Worm (Caenorhabditis elegans) whole organism, midembryonic: ENCODE measurements around the gene eps-8.

Experiments
- T22C8.4 ChIP-seq: fragments of 200-800 bp; sonication (Bioruptor generic); IDR thresholded peaks from 2 replicates; pipeline ENCODE4 v1.3.6; 2022; ENCODE audit warnings: missing genetic modification characterization, missing compliant biosample characterization
- cog-1 ChIP-seq: sonication (generic microtip); optimal IDR thresholded peaks from 2 replicates; lab custom pipeline; 2016; ENCODE audit warnings: missing genetic modification characterization, missing compliant biosample characterization
- flt-1 ChIP-seq: fragments of 200-800 bp; sonication (Bioruptor generic); IDR thresholded peaks from 2 replicates; pipeline ENCODE4 v1.3.6; 2022; ENCODE audit warnings: missing genetic modification characterization, missing compliant biosample characterization
- klf-2 ChIP-seq: fragments of 200-800 bp; sonication (Bioruptor generic); conservative IDR thresholded peaks from 2 replicates; pipeline ENCODE4 v1.3.6; 2022; ENCODE audit warnings: missing genetic modification reagents, missing genetic modification characterization, missing compliant biosample characterization
- med-1 ChIP-seq: sonication (generic microtip); optimal IDR thresholded peaks from 2 replicates; lab custom pipeline; 2017; ENCODE audit warnings: missing genetic modification characterization, mild to moderate bottlenecking, missing compliant biosample characterization, antibody characterized with exemption, missing genetic modification reagents; ENCODE audit not compliant: insufficient read depth
- ref-1 ChIP-seq: fragments of 200-800 bp; sonication (Bioruptor generic); conservative IDR thresholded peaks from 2 replicates; pipeline ENCODE4 v1.3.6; 2022; ENCODE audit warnings: missing genetic modification reagents, missing genetic modification characterization, missing compliant biosample characterization
- tab-1 ChIP-seq: fragments of 200-800 bp; sonication (Bioruptor generic); IDR thresholded peaks from 2 replicates; pipeline ENCODE4 v1.3.6; 2022; ENCODE audit warnings: missing genetic modification characterization, missing compliant biosample characterization
- ztf-23 ChIP-seq: fragments of 200-800 bp; sonication (Bioruptor generic); IDR thresholded peaks from 2 replicates; pipeline ENCODE4 v1.3.6; 2022; ENCODE audit warnings: missing genetic modification reagents, missing genetic modification characterization, missing compliant biosample characterization
- ztf-29 ChIP-seq: fragments of 200-800 bp; sonication (Bioruptor generic); IDR thresholded peaks from 2 replicates; pipeline ENCODE4 v1.3.6; 2022; ENCODE audit warnings: missing genetic modification reagents, missing genetic modification characterization, missing compliant biosample characterization

Gene eps-8

ce11 chrIV:14944234-14944633 is 65.0 kb downstream of the eps-8 start, which contains the start of gene Y57G11C.48:
TSS of gene Y57G11C.48 (minus strand) at chrIV:14944334.
- TF ChIP-seq ref-1 (GFP tag; lab: Robert Waterston, UW) (no peak), T22C8.4 (GFP tag; lab: Robert Waterston, UW) (no peak), med-1 (GFP tag; lab: Kevin White, UChicago) (no peak), tab-1 (GFP tag; lab: Robert Waterston, UW) (no peak), ztf-23 (GFP tag; lab: Robert Waterston, UW) (no peak), ztf-29 (GFP tag; lab: Robert Waterston, UW) (no peak), klf-2 (GFP tag; lab: Robert Waterston, UW) (no peak), flt-1 (GFP tag; lab: Robert Waterston, UW) (no peak), cog-1 (tag; lab: Kevin White, UChicago) (no peak)

- TF ChIP-seq ref-1 (GFP tag; lab: Robert Waterston, UW) (no peak), ztf-29 (GFP tag; lab: Robert Waterston, UW) (no peak), flt-1 (GFP tag; lab: Robert Waterston, UW) (no peak), med-1 (GFP tag; lab: Kevin White, UChicago) (no peak), tab-1 (GFP tag; lab: Robert Waterston, UW) (no peak)
Measured at ce11 chrIV:14949048-14949447, 69.8 kb downstream of the eps-8 start.
